Worm (Caenorhabditis elegans): Measurements from ENCODE around the gene C13A2.5.

- TF ChIP-seq ama-1 (optimal IDR thresholded peaks at IDR 0.05) (no peak), mab-5 (tag; optimal IDR thresholded peaks at IDR 0.05) (no peak), nhr-11 (tag; optimal IDR thresholded peaks at IDR 0.05) (no peak), lsy-2 (tag; optimal IDR thresholded peaks at IDR 0.05) (no peak), ztf-11 (tag; optimal IDR thresholded peaks at IDR 0.05) (no peak), nhr-21 (tag; optimal IDR thresholded peaks at IDR 0.05) (no peak), nhr-12 (tag; optimal IDR thresholded peaks at IDR 0.05) (no peak), blmp-1 (tag; optimal IDR thresholded peaks at IDR 0.05; ENCODE audit: insufficient read depth) (no peak), nhr-6 (tag; optimal IDR thresholded peaks at IDR 0.05) (no peak), ceh-82 (tag; optimal IDR thresholded peaks at IDR 0.05) (no peak), skn-1 (tag; optimal IDR thresholded peaks at IDR 0.05) (no peak), ZK546.5 (tag; optimal IDR thresholded peaks at IDR 0.05) (no peak), sem-4 (tag; optimal IDR thresholded peaks at IDR 0.05) (no peak), nhr-25 (tag; optimal IDR thresholded peaks at IDR 0.05) (peak; percentile 20)
Observed at ce11 chrV:7248227-7248953, 27.2 kb upstream of the C13A2.5 start.
